Fruit fly (Drosophila melanogaster): Measurements from ENCODE around the gene CG32148.

- TF ChIP-seq pan (optimal IDR thresholded peaks at IDR 0.05) (no peak), usp (GFP tag; optimal IDR thresholded peaks at IDR 0.05) (no peak), EcR (GFP tag; optimal IDR thresholded peaks at IDR 0.05) (no peak)
Observed at dm6 chr3L:15072149-15072548, 48.9 kb downstream of the CG32148 start.

Data from whole organism.